Worm (Caenorhabditis elegans): ENCODE data around the gene lgc-27.

Gene lgc-27

ce11 chrII:4698266-4698771, 49.4 kb downstream of the lgc-27 start, which contains the start of the genes rpn-5 and scc-1:
Gene rpn-5, minus strand, starts transcription at chrII:4698427.
Gene scc-1, plus strand, starts transcription at chrII:4698721.
- TF ChIP-seq him-1 (tag; optimal IDR thresholded peaks at IDR 0.05) (no peak), W03F9.2 (tag; optimal IDR thresholded peaks at IDR 0.05) (peak; percentile 61)

- peak; percentile 8 for TF ChIP-seq W03F9.2 (tag; optimal IDR thresholded peaks at IDR 0.05)
- TF ChIP-seq him-1 (tag; optimal IDR thresholded peaks at IDR 0.05) = peak; percentile 34
Observed at ce11 chrII:4701482-4702119, 52.7 kb downstream of the lgc-27 start, which contains the start of gene unc-85. Gene unc-85, plus strand, starts transcription at chrII:4702069.

Data from whole organism, L4/young adult.